Fruit fly (Drosophila melanogaster): ENCODE results near the gene TTLL6B.

Gene TTLL6B

dm6 chr3R:27288202-27289135, 37.7 kb upstream of the TTLL6B start, which contains the start of the genes bigmax and Hmu:
Gene bigmax (minus strand): TSS chr3R:27288526.
Gene Hmu (plus strand): TSS chr3R:27288769.
- peak; percentile 53 for TF ChIP-seq CG34367 (tag; optimal IDR thresholded peaks at IDR 0.05)
- peak; percentile 45; the same call in 1 of the 2 replicates for TF ChIP-seq rn (GFP tag; IDR thresholded peaks at IDR 0.05)
- TF ChIP-seq CG9948 (tag; optimal IDR thresholded peaks at IDR 0.05) = peak; percentile 62
- TF ChIP-seq Snoo (tag; optimal IDR thresholded peaks at IDR 0.05) = peak; percentile 65
- peak; percentile 80 for TF ChIP-seq Ets98B (GFP tag; IDR thresholded peaks at IDR 0.05)
- peak; percentile 83 for TF ChIP-seq CG4496 (GFP tag; IDR thresholded peaks at IDR 0.05)
- peak; percentile 36 for TF ChIP-seq Pif1B (GFP tag; optimal IDR thresholded peaks at IDR 0.05)
- peak; percentile 60 for TF ChIP-seq CG17806 (tag; optimal IDR thresholded peaks at IDR 0.05)
- TF ChIP-seq gl (tag; optimal IDR thresholded peaks at IDR 0.05) = peak; percentile 43
- TF ChIP-seq D1 (tag; optimal IDR thresholded peaks at IDR 0.05) = no peak
- no peak for TF ChIP-seq CG13204 (GFP tag; optimal IDR thresholded peaks at IDR 0.05)
- TF ChIP-seq CG8159 (tag; optimal IDR thresholded peaks at IDR 0.05) = peak; percentile 62
- peak; percentile 67 for TF ChIP-seq CG15710 (tag; optimal IDR thresholded peaks at IDR 0.05)
- peak; percentile 42; the same call in 1 of the 2 replicates for TF ChIP-seq CG12605 (GFP tag; IDR thresholded peaks at IDR 0.05)
- peak; percentile 67 for TF ChIP-seq CG8301 (tag; optimal IDR thresholded peaks at IDR 0.05)
- peak; percentile 75 for TF ChIP-seq fd96Ca (GFP tag; IDR thresholded peaks at IDR 0.05)
- TF ChIP-seq EcR (GFP tag; optimal IDR thresholded peaks at IDR 0.05) = peak; percentile 66
- TF ChIP-seq CG32121 (GFP tag; IDR thresholded peaks at IDR 0.05) = peak; percentile 78
- no peak for TF ChIP-seq CG10348 (GFP tag; IDR thresholded peaks at IDR 0.05)
- peak; percentile 65 for TF ChIP-seq Pif1A (GFP tag; optimal IDR thresholded peaks at IDR 0.05)
- TF ChIP-seq CG14655 (GFP tag; optimal IDR thresholded peaks at IDR 0.05) = peak; percentile 69

- TF ChIP-seq CG32121 (GFP tag; IDR thresholded peaks at IDR 0.05) (no peak), CG10348 (GFP tag; IDR thresholded peaks at IDR 0.05) (no peak), CG8301 (tag; optimal IDR thresholded peaks at IDR 0.05) (no peak), CG13204 (GFP tag; optimal IDR thresholded peaks at IDR 0.05) (no peak), rn (GFP tag; IDR thresholded peaks at IDR 0.05) (no peak), Ets98B (GFP tag; IDR thresholded peaks at IDR 0.05) (no peak), Pif1B (GFP tag; optimal IDR thresholded peaks at IDR 0.05) (no peak), CG15710 (tag; optimal IDR thresholded peaks at IDR 0.05) (no peak), gl (tag; optimal IDR thresholded peaks at IDR 0.05) (no peak), CG4496 (GFP tag; IDR thresholded peaks at IDR 0.05) (no peak), CG12605 (GFP tag; IDR thresholded peaks at IDR 0.05) (no peak), CG14655 (GFP tag; optimal IDR thresholded peaks at IDR 0.05) (no peak), Pif1A (GFP tag; optimal IDR thresholded peaks at IDR 0.05) (no peak), CG9948 (tag; optimal IDR thresholded peaks at IDR 0.05) (no peak), EcR (GFP tag; optimal IDR thresholded peaks at IDR 0.05) (no peak), CG8159 (tag; optimal IDR thresholded peaks at IDR 0.05) (no peak)
Measured at dm6 chr3R:27283645-27284044, 32.8 kb upstream of the TTLL6B start, which contains the start of gene CG3368. Gene CG3368 (plus strand): TSS chr3R:27283780.

- peak; percentile 58 for TF ChIP-seq CG15710 (tag; optimal IDR thresholded peaks at IDR 0.05)
- peak; percentile 67 for TF ChIP-seq fd96Ca (GFP tag; IDR thresholded peaks at IDR 0.05)
- peak; percentile 61; the same call in 1 of the 2 replicates for TF ChIP-seq CG32121 (GFP tag; IDR thresholded peaks at IDR 0.05)
- TF ChIP-seq Pif1B (GFP tag; optimal IDR thresholded peaks at IDR 0.05) = peak; percentile 32
- peak; percentile 71 for TF ChIP-seq Pif1A (GFP tag; optimal IDR thresholded peaks at IDR 0.05)
- TF ChIP-seq CG13204 (GFP tag; optimal IDR thresholded peaks at IDR 0.05) = no peak
- no peak for TF ChIP-seq CG12605 (GFP tag; IDR thresholded peaks at IDR 0.05)
- TF ChIP-seq Snoo (tag; optimal IDR thresholded peaks at IDR 0.05) = peak; percentile 19
- TF ChIP-seq CG9948 (tag; optimal IDR thresholded peaks at IDR 0.05) = peak; percentile 53
- TF ChIP-seq CG10348 (GFP tag; IDR thresholded peaks at IDR 0.05) = no peak
- peak; percentile 50 for TF ChIP-seq CG8301 (tag; optimal IDR thresholded peaks at IDR 0.05)
- peak; percentile 36 for TF ChIP-seq CG17806 (tag; optimal IDR thresholded peaks at IDR 0.05)
- TF ChIP-seq rn (GFP tag; IDR thresholded peaks at IDR 0.05) = no peak
- peak; percentile 56 for TF ChIP-seq CG8159 (tag; optimal IDR thresholded peaks at IDR 0.05)
- TF ChIP-seq D1 (tag; optimal IDR thresholded peaks at IDR 0.05) = no peak
- TF ChIP-seq Ets98B (GFP tag; IDR thresholded peaks at IDR 0.05) = peak; percentile 41
- TF ChIP-seq CG34367 (tag; optimal IDR thresholded peaks at IDR 0.05) = peak; percentile 26
- TF ChIP-seq CG4496 (GFP tag; IDR thresholded peaks at IDR 0.05) = 0 out of 3 replicates have a peak, but pooled peaks have one; percentile 35
- no peak for TF ChIP-seq EcR (GFP tag; optimal IDR thresholded peaks at IDR 0.05)
- peak; percentile 61 for TF ChIP-seq CG14655 (GFP tag; optimal IDR thresholded peaks at IDR 0.05)
- TF ChIP-seq gl (tag; optimal IDR thresholded peaks at IDR 0.05) = no peak
Measured at dm6 chr3R:27282286-27282685, 31.5 kb upstream of the TTLL6B start, which contains the start of gene mrt. Gene mrt (minus strand): TSS chr3R:27282661.

DNA sequence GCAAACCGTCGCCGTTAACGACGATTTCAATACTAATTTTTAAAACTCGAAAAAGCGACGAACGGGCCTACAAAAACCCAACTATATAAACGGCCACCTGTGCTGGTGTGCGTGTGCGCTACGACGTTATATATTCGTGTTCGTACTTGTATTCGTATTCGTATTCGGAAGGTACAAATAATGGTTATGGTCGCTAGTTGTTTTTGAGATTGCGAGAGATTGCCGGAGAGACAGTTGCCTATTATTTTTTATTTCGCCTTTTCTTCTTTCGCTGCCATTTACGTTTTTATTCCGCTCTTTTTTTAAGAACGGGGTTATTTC, 31.0 kb upstream of the TTLL6B start:
- TF ChIP-seq CG32121 (GFP tag; IDR thresholded peaks at IDR 0.05) = no peak
- no peak for TF ChIP-seq D1 (tag; optimal IDR thresholded peaks at IDR 0.05)
- TF ChIP-seq CG4496 (GFP tag; IDR thresholded peaks at IDR 0.05) = no peak
- TF ChIP-seq Pif1B (GFP tag; optimal IDR thresholded peaks at IDR 0.05) = no peak
- no peak for TF ChIP-seq CG15710 (tag; optimal IDR thresholded peaks at IDR 0.05)
- TF ChIP-seq EcR (GFP tag; optimal IDR thresholded peaks at IDR 0.05) = no peak
- TF ChIP-seq gl (tag; optimal IDR thresholded peaks at IDR 0.05) = no peak
- TF ChIP-seq CG17806 (tag; optimal IDR thresholded peaks at IDR 0.05) = no peak
- TF ChIP-seq CG34367 (tag; optimal IDR thresholded peaks at IDR 0.05) = no peak
- TF ChIP-seq rn (GFP tag; IDR thresholded peaks at IDR 0.05) = no peak
- no peak for TF ChIP-seq Snoo (tag; optimal IDR thresholded peaks at IDR 0.05)
- TF ChIP-seq CG9948 (tag; optimal IDR thresholded peaks at IDR 0.05) = no peak
- no peak for TF ChIP-seq Pif1A (GFP tag; optimal IDR thresholded peaks at IDR 0.05)
- no peak for TF ChIP-seq fd96Ca (GFP tag; IDR thresholded peaks at IDR 0.05)
- no peak for TF ChIP-seq CG12605 (GFP tag; IDR thresholded peaks at IDR 0.05)
- TF ChIP-seq CG13204 (GFP tag; optimal IDR thresholded peaks at IDR 0.05) = no peak
- TF ChIP-seq CG8301 (tag; optimal IDR thresholded peaks at IDR 0.05) = no peak
- no peak for TF ChIP-seq Ets98B (GFP tag; IDR thresholded peaks at IDR 0.05)
